Fruit fly (Drosophila melanogaster): Measurements from ENCODE around the gene kirre.

DNA sequence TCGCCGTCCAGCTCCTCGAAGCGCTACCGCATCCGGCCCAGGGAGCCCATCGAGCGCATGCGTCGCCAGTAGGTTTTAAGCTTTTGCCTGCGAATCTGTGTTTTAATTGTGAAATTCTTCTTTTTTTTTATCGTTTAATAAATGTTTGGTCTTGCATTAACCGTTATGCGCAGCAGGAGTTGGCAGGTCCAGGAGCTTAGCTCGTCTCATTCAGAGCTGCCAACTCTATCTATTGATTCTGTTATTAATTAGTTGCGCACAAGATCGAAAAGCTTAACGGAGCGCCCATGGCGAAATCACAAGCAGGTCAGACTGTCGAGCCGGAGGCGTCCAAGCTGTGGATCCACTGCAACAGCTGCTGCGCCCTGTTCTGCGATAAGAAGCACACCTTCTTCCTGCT lies 13.8 kb upstream of the kirre start, which contains the start of gene vilya:
- TF ChIP-seq h (optimal IDR thresholded peaks at IDR 0.05) (no peak), psq (optimal IDR thresholded peaks at IDR 0.05) (no peak), ttk (optimal IDR thresholded peaks at IDR 0.05) (no peak), Sin3A (optimal IDR thresholded peaks at IDR 0.05) (no peak), Myc (optimal IDR thresholded peaks at IDR 0.05) (no peak), insv (optimal IDR thresholded peaks at IDR 0.05) (no peak)
